Worm (Caenorhabditis elegans) whole organism, young adult: ENCODE data around the gene clec-140.

Experiments used
- athp-1 ChIP-seq: sonication (generic microtip); optimal IDR thresholded peaks from 2 replicates; lab custom pipeline; 2017; ENCODE audit warnings: mild to moderate bottlenecking, missing genetic modification characterization, missing compliant biosample characterization
- ccch-3 ChIP-seq: fragments of 200-800 bp; sonication (Bioruptor generic); optimal IDR thresholded peaks from 2 replicates; lab custom pipeline; 2018; ENCODE audit warnings: mild to moderate bottlenecking, missing genetic modification characterization, missing compliant biosample characterization
- pbrm-1 ChIP-seq: fragments of 200-800 bp; sonication (Bioruptor generic); IDR thresholded peaks from 2 replicates; pipeline ENCODE4 v1.3.6; 2022; ENCODE audit warnings: missing genetic modification reagents, missing genetic modification characterization, missing compliant biosample characterization
- ztf-25 ChIP-seq: fragments of 200-800 bp; sonication (Bioruptor generic); IDR thresholded peaks from 2 replicates; pipeline ENCODE4 v1.3.6; 2022; ENCODE audit warnings: missing genetic modification reagents, missing genetic modification characterization, missing compliant biosample characterization

DNA sequence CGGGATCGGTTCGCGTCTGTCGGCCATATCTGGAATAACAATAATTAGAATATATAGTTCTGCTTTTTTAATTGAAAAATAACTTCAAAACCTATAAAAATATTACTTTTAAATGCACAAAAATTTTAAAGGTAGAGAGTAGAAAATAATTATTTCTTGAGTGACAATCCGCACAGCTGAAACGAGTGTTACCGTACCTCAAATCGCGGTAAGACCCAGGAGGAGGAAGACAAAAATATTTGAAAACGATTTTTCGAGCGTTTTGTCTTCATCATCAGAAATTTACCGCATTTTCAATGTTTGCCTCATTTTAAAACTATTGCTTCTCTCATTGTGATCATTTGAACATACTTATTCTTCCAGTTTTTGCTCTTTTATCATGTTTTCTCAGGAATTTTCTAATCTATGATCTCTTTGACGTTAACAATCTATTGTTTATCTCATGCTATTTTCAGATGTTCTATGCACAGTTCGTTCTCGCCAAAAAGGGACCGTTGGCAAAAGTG is 25.5 kb downstream of the clec-140 start, which contains the start of the genes rpn-5 and scc-1:
- no peak for TF ChIP-seq athp-1 (tag; lab: Kevin White, UChicago)
- TF ChIP-seq ztf-25 (GFP tag; lab: Robert Waterston, UW) = no peak
- TF ChIP-seq pbrm-1 (GFP tag; lab: Robert Waterston, UW) = 0 out of 2 replicates have a peak, but pooled peaks have one; percentile 12
- no peak for TF ChIP-seq ccch-3
